Fruit fly (Drosophila melanogaster): ENCODE data around the gene Hsp68.

Gene Hsp68

dm6 chr3R:24068830-24069229 lies 11.7 kb upstream of the Hsp68 start (continued):
- peak; percentile 36; the same call in 1 of the 3 replicates for TF ChIP-seq tgo (GFP tag; IDR thresholded peaks at IDR 0.05)
- TF ChIP-seq wdn (GFP tag; IDR thresholded peaks at IDR 0.05) = 0 out of 2 replicates have a peak, but pooled peaks have one; percentile 23
- TF ChIP-seq Ada2b (GFP tag; IDR thresholded peaks at IDR 0.05) = peak; percentile 50; the same call in 1 of the 2 replicates
- TF ChIP-seq gt (GFP tag; IDR thresholded peaks at IDR 0.05) = no peak
- TF ChIP-seq gce (GFP tag; IDR thresholded peaks at IDR 0.05) = no peak
- peak; percentile 31; the same call in 1 of the 2 replicates for TF ChIP-seq Xrp1 (GFP tag; IDR thresholded peaks at IDR 0.05)
- TF ChIP-seq Fer1 (GFP tag; optimal IDR thresholded peaks at IDR 0.05) = peak; percentile 26
- TF ChIP-seq lab (GFP tag; optimal IDR thresholded peaks at IDR 0.05) = peak; percentile 20
- TF ChIP-seq Dip2 (GFP tag; IDR thresholded peaks at IDR 0.05) = no peak
- TF ChIP-seq CoRest (tag; optimal IDR thresholded peaks at IDR 0.05) = peak; percentile 22
- no peak for TF ChIP-seq emc (GFP tag; optimal IDR thresholded peaks at IDR 0.05)
- TF ChIP-seq pho (GFP tag; optimal IDR thresholded peaks at IDR 0.05) = peak; percentile 6
- no peak for TF ChIP-seq CG10654 (GFP tag; optimal IDR thresholded peaks at IDR 0.05)
- peak; percentile 13 for TF ChIP-seq CG12391 (tag; optimal IDR thresholded peaks at IDR 0.05)
- 0 out of 2 replicates have a peak, but pooled peaks have one; percentile 25 for TF ChIP-seq Atf6 (GFP tag; IDR thresholded peaks at IDR 0.05)
- peak; percentile 4 for TF ChIP-seq CG12659 (GFP tag; optimal IDR thresholded peaks at IDR 0.05)
- TF ChIP-seq shn (GFP tag; optimal IDR thresholded peaks at IDR 0.05) = no peak
- TF ChIP-seq peb (GFP tag; IDR thresholded peaks at IDR 0.05) = no peak
- peak; percentile 16 for TF ChIP-seq Chrac-16 (GFP tag; optimal IDR thresholded peaks at IDR 0.05)
- TF ChIP-seq run (tag; optimal IDR thresholded peaks at IDR 0.05) = no peak
- TF ChIP-seq z (GFP tag; IDR thresholded peaks at IDR 0.05) = no peak
- peak; percentile 49; the same call in 2 of the 3 replicates for TF ChIP-seq row (GFP tag; IDR thresholded peaks at IDR 0.05)
- TF ChIP-seq Med (GFP tag) = peak; percentile 64
- TF ChIP-seq Sry-β (GFP tag; optimal IDR thresholded peaks at IDR 0.05) = no peak
- TF ChIP-seq CG15011 (GFP tag; optimal IDR thresholded peaks at IDR 0.05) = no peak
- peak; percentile 30 for TF ChIP-seq Hmr (GFP tag; optimal IDR thresholded peaks at IDR 0.05)
- TF ChIP-seq sob (GFP tag; IDR thresholded peaks at IDR 0.05) = no peak
- TF ChIP-seq CG11695 (GFP tag; IDR thresholded peaks at IDR 0.05) = 0 out of 3 replicates have a peak, but pooled peaks have one; percentile 18
- no peak for TF ChIP-seq corto (GFP tag; optimal IDR thresholded peaks at IDR 0.05)
- TF ChIP-seq CG34224 (GFP tag; IDR thresholded peaks at IDR 0.05; ENCODE audit: partially characterized antibody) = no peak
- TF ChIP-seq CG13624 (GFP tag; optimal IDR thresholded peaks at IDR 0.05) = peak; percentile 24
- TF ChIP-seq ap (GFP tag; IDR thresholded peaks at IDR 0.05) = no peak
- TF ChIP-seq CG17912 (GFP tag; optimal IDR thresholded peaks at IDR 0.05) = no peak
- no peak for TF ChIP-seq danr (GFP tag; IDR thresholded peaks at IDR 0.05)
- TF ChIP-seq nom (GFP tag; optimal IDR thresholded peaks at IDR 0.05) = no peak
- peak; percentile 11 for TF ChIP-seq CG2712 (tag; optimal IDR thresholded peaks at IDR 0.05)
- TF ChIP-seq bab2 (GFP tag; optimal IDR thresholded peaks at IDR 0.05) = peak; percentile 22
- peak; percentile 42 for TF ChIP-seq PHDP (tag; optimal IDR thresholded peaks at IDR 0.05)
- TF ChIP-seq fru (optimal IDR thresholded peaks at IDR 0.05) = no peak
- TF ChIP-seq gem (tag; optimal IDR thresholded peaks at IDR 0.05) = peak; percentile 59
- no peak for TF ChIP-seq Optix (GFP tag; IDR thresholded peaks at IDR 0.05)
- no peak for TF ChIP-seq inv (GFP tag; IDR thresholded peaks at IDR 0.05; ENCODE audit: partially characterized antibody)
- TF ChIP-seq dpn (GFP tag; optimal IDR thresholded peaks at IDR 0.05) = peak; percentile 9 to 14
- peak; percentile 74 for TF ChIP-seq sens (GFP tag)
- peak; percentile 16 for TF ChIP-seq Hsf (GFP tag; optimal IDR thresholded peaks at IDR 0.05)
- no peak for TF ChIP-seq CG6272 (GFP tag; IDR thresholded peaks at IDR 0.05)
- peak; percentile 44 for TF ChIP-seq CG13424 (tag; optimal IDR thresholded peaks at IDR 0.05)
- TF ChIP-seq eve (GFP tag; optimal IDR thresholded peaks at IDR 0.05) = peak in 1 of 2 experiments; percentile 26
- TF ChIP-seq CG9215 (GFP tag; IDR thresholded peaks at IDR 0.05) = no peak
- peak; percentile 47 for TF ChIP-seq CG2120 (GFP tag; optimal IDR thresholded peaks at IDR 0.05)
- no peak for TF ChIP-seq Stat92E (GFP tag; optimal IDR thresholded peaks at IDR 0.05)
- peak; percentile 23 for TF ChIP-seq CG10209 (GFP tag; optimal IDR thresholded peaks at IDR 0.05)

Data from whole organism, embryonic.